Worm (Caenorhabditis elegans) whole organism, late embryonic: ENCODE results near the gene T25B2.3.

Experiments used
- gmeb-2 ChIP-seq: sonication (generic microtip); optimal IDR thresholded peaks from 2 replicates; lab custom pipeline; 2016; ENCODE audit warnings: missing genetic modification characterization, inconsistent platforms, missing compliant biosample characterization
- unc-86 ChIP-seq: sonication (generic microtip); optimal IDR thresholded peaks from 2 replicates; lab custom pipeline; 2016; ENCODE audit warnings: missing genetic modification characterization, missing compliant biosample characterization

DNA sequence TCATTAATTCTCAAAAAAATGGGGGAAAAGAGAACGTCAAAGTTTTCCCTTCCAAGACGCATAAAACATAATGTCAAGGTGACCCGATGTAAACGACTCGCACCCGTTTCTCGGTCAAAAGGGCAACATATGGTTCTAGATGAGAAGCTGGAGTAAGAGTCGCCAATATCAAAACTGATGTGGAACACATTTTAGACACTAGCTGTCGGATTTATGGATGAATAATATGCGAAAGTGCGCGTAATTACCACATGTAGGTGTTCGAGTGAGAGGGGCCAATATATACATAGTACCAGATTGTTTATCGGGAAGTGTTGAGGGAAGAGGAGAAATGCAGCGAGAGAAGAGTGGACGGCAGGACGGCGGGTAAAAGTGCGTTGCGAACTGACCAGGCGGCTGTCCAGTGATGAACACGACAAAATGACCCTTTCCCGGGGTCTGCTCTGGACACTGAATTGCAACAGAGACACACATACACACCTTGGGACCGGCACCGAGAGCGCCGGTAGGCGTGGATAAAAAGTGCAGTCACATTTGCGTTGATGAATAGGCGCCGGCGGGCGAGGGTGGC is 24.9 kb upstream of the T25B2.3 start:
- TF ChIP-seq unc-86 (no peak), gmeb-2 (tag; lab: Kevin White, UChicago) (no peak)
